Worm (Caenorhabditis elegans): ENCODE data around the gene ZK686.6.

ZK686.6 gene

ce11 chrIII:7768963-7769362, 3.8 kb downstream of the ZK686.6 start, which contains the start of gene ZK686.3:
ZK686.3 (minus strand) TSS chrIII:7769063.
- TF ChIP-seq skn-1 (tag; optimal IDR thresholded peaks at IDR 0.05), result no peak
- TF ChIP-seq elt-1 (tag; optimal IDR thresholded peaks at IDR 0.05), result no peak
- no peak for TF ChIP-seq nhr-12 (tag; optimal IDR thresholded peaks at IDR 0.05)
- TF ChIP-seq unc-62 (GFP tag; optimal IDR thresholded peaks at IDR 0.05), result no peak
- TF ChIP-seq nhr-76 (tag; optimal IDR thresholded peaks at IDR 0.05), result no peak
- peak; percentile 38 for TF ChIP-seq ama-1 (optimal IDR thresholded peaks at IDR 0.05)
- TF ChIP-seq tbx-2 (tag; optimal IDR thresholded peaks at IDR 0.05), result no peak
- no peak for TF ChIP-seq ztf-11 (tag; optimal IDR thresholded peaks at IDR 0.05)
- TF ChIP-seq elt-3 (tag; optimal IDR thresholded peaks at IDR 0.05), result no peak

- TF ChIP-seq nhr-76 (tag; optimal IDR thresholded peaks at IDR 0.05), result no peak
- no peak for TF ChIP-seq elt-2 (tag; optimal IDR thresholded peaks at IDR 0.05)
- no peak for TF ChIP-seq sea-2 (GFP tag; optimal IDR thresholded peaks at IDR 0.05)
- TF ChIP-seq lin-15B (tag; optimal IDR thresholded peaks at IDR 0.05), result no peak
- no peak for TF ChIP-seq elt-1 (tag; optimal IDR thresholded peaks at IDR 0.05)
- no peak for TF ChIP-seq pha-4 (tag; optimal IDR thresholded peaks at IDR 0.05)
- TF ChIP-seq R02D3.7 (tag; optimal IDR thresholded peaks at IDR 0.05), result no peak
- no peak for TF ChIP-seq daf-12 (tag; optimal IDR thresholded peaks at IDR 0.05)
- TF ChIP-seq nfya-1 (tag; optimal IDR thresholded peaks at IDR 0.05; ENCODE audit: insufficient read depth), result no peak
- no peak for TF ChIP-seq ama-1 (optimal IDR thresholded peaks at IDR 0.05)
- TF ChIP-seq mdl-1 (tag; optimal IDR thresholded peaks at IDR 0.05), result no peak
- no peak for TF ChIP-seq unc-62 (GFP tag; optimal IDR thresholded peaks at IDR 0.05)
- no peak for TF ChIP-seq ztf-4 (tag; optimal IDR thresholded peaks at IDR 0.05)
- TF ChIP-seq ztf-11 (tag; optimal IDR thresholded peaks at IDR 0.05), result no peak
- TF ChIP-seq ceh-28 (tag; optimal IDR thresholded peaks at IDR 0.05), result no peak
- TF ChIP-seq ZK546.5 (tag; optimal IDR thresholded peaks at IDR 0.05), result no peak
These were observed 5.4 kb downstream of the ZK686.6 start, which contains the start of gene ZK686.5 for ce11 chrIII:7767415-7767814. ZK686.5 (minus strand) TSS chrIII:7767515.

ce11 chrIII:7765974-7766373, 6.8 kb downstream of the ZK686.6 start, which contains the start of gene ZK686.2:
ZK686.2 (minus strand) TSS chrIII:7766052.
- TF ChIP-seq ceh-9 (tag; optimal IDR thresholded peaks at IDR 0.05) (no peak), pqm-1 (tag; optimal IDR thresholded peaks at IDR 0.05) (no peak), pha-4 (tag; optimal IDR thresholded peaks at IDR 0.05) (peak; percentile 69), fos-1 (tag; optimal IDR thresholded peaks at IDR 0.05) (no peak), nhr-67 (tag; optimal IDR thresholded peaks at IDR 0.05) (no peak), fkh-10 (GFP tag; optimal IDR thresholded peaks at IDR 0.05) (no peak), nhr-11 (tag; optimal IDR thresholded peaks at IDR 0.05) (no peak), ceh-28 (tag; optimal IDR thresholded peaks at IDR 0.05) (peak; percentile 55), unc-39 (tag; optimal IDR thresholded peaks at IDR 0.05) (no peak), elt-1 (tag; optimal IDR thresholded peaks at IDR 0.05) (no peak), aly-2 (tag; optimal IDR thresholded peaks at IDR 0.05) (no peak), ZK546.5 (tag; optimal IDR thresholded peaks at IDR 0.05) (no peak), jun-1 (tag; optimal IDR thresholded peaks at IDR 0.05) (no peak), lin-39 (tag; optimal IDR thresholded peaks at IDR 0.05) (no peak), nhr-43 (tag; optimal IDR thresholded peaks at IDR 0.05; ENCODE audit: poor library complexity, severe bottlenecking) (no peak), skn-1 (tag; optimal IDR thresholded peaks at IDR 0.05) (no peak), hmg-11 (tag; optimal IDR thresholded peaks at IDR 0.05) (no peak), nhr-237 (tag; optimal IDR thresholded peaks at IDR 0.05) (no peak), tbx-2 (tag; optimal IDR thresholded peaks at IDR 0.05) (no peak), nhr-25 (tag; optimal IDR thresholded peaks at IDR 0.05) (no peak), eor-1 (tag; optimal IDR thresholded peaks at IDR 0.05) (no peak), zag-1 (tag; optimal IDR thresholded peaks at IDR 0.05) (no peak), elt-3 (tag; optimal IDR thresholded peaks at IDR 0.05) (no peak), daf-12 (tag; optimal IDR thresholded peaks at IDR 0.05) (no peak), egl-27 (tag; optimal IDR thresholded peaks at IDR 0.05) (no peak), nhr-28 (tag; optimal IDR thresholded peaks at IDR 0.05) (no peak), lin-15B (tag; optimal IDR thresholded peaks at IDR 0.05) (peak; percentile 35), egl-5 (tag; optimal IDR thresholded peaks at IDR 0.05) (no peak), fkh-2 (tag; optimal IDR thresholded peaks at IDR 0.05) (no peak), ceh-82 (tag; optimal IDR thresholded peaks at IDR 0.05) (no peak), nhr-77 (tag; optimal IDR thresholded peaks at IDR 0.05) (no peak), nfya-1 (tag; optimal IDR thresholded peaks at IDR 0.05; ENCODE audit: insufficient read depth) (peak; percentile 58), ztf-11 (tag; optimal IDR thresholded peaks at IDR 0.05) (no peak), nhr-23 (tag; optimal IDR thresholded peaks at IDR 0.05) (peak; percentile 44), mml-1 (tag; optimal IDR thresholded peaks at IDR 0.05) (no peak), unc-62 (GFP tag; optimal IDR thresholded peaks at IDR 0.05) (no peak), nhr-12 (tag; optimal IDR thresholded peaks at IDR 0.05) (no peak), R02D3.7 (tag; optimal IDR thresholded peaks at IDR 0.05) (peak; percentile 93), ztf-4 (tag; optimal IDR thresholded peaks at IDR 0.05) (no peak), elt-2 (tag; optimal IDR thresholded peaks at IDR 0.05) (no peak), nhr-76 (tag; optimal IDR thresholded peaks at IDR 0.05) (no peak)

Measured in whole organism, L3 larva.